Worm (Caenorhabditis elegans) whole organism, L1 larva: ENCODE measurements around the gene nhr-167.
"Not testable (repeated sequence)": the region's sequence is repeated elsewhere in the genome, so short reads cannot be mapped to it uniquely, and the experiment has no call there.

Experiments
- Y116A8C.19 ChIP-seq: sonication (generic microtip); optimal IDR thresholded peaks from 2 replicates; lab custom pipeline; 2016; ENCODE audit warnings: missing compliant biosample characterization, missing genetic modification characterization, borderline replicate concordance
- aha-1 ChIP-seq: fragments of 150-350 bp; optimal IDR thresholded peaks from 2 replicates; lab custom pipeline; 2014; ENCODE audit warnings: missing biosample characterization, missing genetic modification characterization
- aly-2 ChIP-seq: fragments of 150-350 bp; optimal IDR thresholded peaks from 2 replicates; lab custom pipeline; 2014; ENCODE audit warnings: missing biosample characterization, missing genetic modification characterization
- ceh-8 ChIP-seq: fragments of 200-800 bp; sonication (Bioruptor generic); optimal IDR thresholded peaks from 2 replicates; lab custom pipeline; 2018; ENCODE audit warnings: mild to moderate bottlenecking, missing genetic modification characterization, moderate library complexity, missing compliant biosample characterization
- dpl-1 ChIP-seq, 3 experiments: fragments of 150-350 bp in 2 of 3; sonication (generic microtip) in 1 of 3; optimal IDR thresholded peaks; 2 replicates each; lab custom pipeline; 2014 to 2017; ENCODE audit warnings: missing biosample characterization in 3 of 3, missing genetic modification characterization in 3 of 3, missing genetic modification reagents in 3 of 3
- dsc-1 ChIP-seq: sonication (generic microtip); optimal IDR thresholded peaks from 2 replicates; lab custom pipeline; 2016; ENCODE audit warnings: mild to moderate bottlenecking, missing genetic modification characterization, missing compliant biosample characterization
- efl-1 ChIP-seq, 4 experiments: fragments of 150-350 bp; optimal IDR thresholded peaks in 3 of 4; peaks in 1 of 4; 1 replicate in 1 of 4; 2 replicates in 3 of 4; lab custom pipeline; 2014; ENCODE audit warnings: missing biosample characterization in 2 of 4, missing genetic modification characterization in 2 of 4, missing genetic modification reagents in 2 of 4
- elt-2 ChIP-seq: sonication (generic microtip); optimal IDR thresholded peaks from 2 replicates; lab custom pipeline; 2016; ENCODE audit warnings: missing genetic modification characterization, mild to moderate bottlenecking, inconsistent platforms, missing compliant biosample characterization, missing genetic modification reagents
- fkh-4 ChIP-seq: sonication (generic microtip); optimal IDR thresholded peaks from 2 replicates; lab custom pipeline; 2016; ENCODE audit warnings: missing compliant biosample characterization, missing genetic modification characterization, borderline replicate concordance
- fkh-8 ChIP-seq: sonication (generic microtip); optimal IDR thresholded peaks from 2 replicates; lab custom pipeline; 2016; ENCODE audit warnings: mild to moderate bottlenecking, missing genetic modification characterization, missing compliant biosample characterization
- fos-1 ChIP-seq: fragments of 150-350 bp; optimal IDR thresholded peaks from 2 replicates; lab custom pipeline; 2014; ENCODE audit warnings: missing biosample characterization, missing genetic modification characterization
- hlh-17 ChIP-seq: fragments of 200-800 bp; sonication (Bioruptor generic); optimal IDR thresholded peaks from 2 replicates; lab custom pipeline; 2018; ENCODE audit warnings: missing genetic modification characterization, mild to moderate bottlenecking, missing compliant biosample characterization, moderate library complexity, borderline replicate concordance
- hpl-2 ChIP-seq: fragments of 150-350 bp; optimal IDR thresholded peaks from 2 replicates; lab custom pipeline; 2014; ENCODE audit warnings: missing biosample characterization, missing genetic modification reagents, missing genetic modification characterization
- irx-1 ChIP-seq: sonication (generic microtip); optimal IDR thresholded peaks from 2 replicates; lab custom pipeline; 2016; ENCODE audit warnings: missing genetic modification characterization, missing compliant biosample characterization
- lin-14 ChIP-seq: fragments of 200-800 bp; sonication (Bioruptor generic); optimal IDR thresholded peaks from 2 replicates; lab custom pipeline; 2018; ENCODE audit warnings: mild to moderate bottlenecking, missing genetic modification characterization, moderate library complexity, missing compliant biosample characterization
- lsy-2 ChIP-seq, 2 experiments: fragments of 150-350 bp; optimal IDR thresholded peaks; 2 replicates each; lab custom pipeline; 2014; ENCODE audit warnings: missing biosample characterization in 2 of 2, missing genetic modification characterization in 2 of 2
- mab-9 ChIP-seq: fragments of 200-800 bp; sonication (Bioruptor generic); IDR thresholded peaks from 2 replicates; pipeline ENCODE4 v1.3.6; 2022; ENCODE audit warnings: missing genetic modification reagents, missing genetic modification characterization, missing compliant biosample characterization
- mdl-1 ChIP-seq, 2 experiments: fragments of 150-350 bp; optimal IDR thresholded peaks; 2 replicates each; lab custom pipeline; 2014 to 2017; ENCODE audit warnings: missing biosample characterization in 2 of 2, missing genetic modification characterization in 2 of 2, inconsistent platforms in 1 of 2
- mef-2 ChIP-seq: fragments of 150-350 bp; optimal IDR thresholded peaks from 2 replicates; lab custom pipeline; 2014; ENCODE audit warnings: missing biosample characterization, missing genetic modification characterization
- nhr-11 ChIP-seq: fragments of 150-350 bp; optimal IDR thresholded peaks from 2 replicates; lab custom pipeline; 2014; ENCODE audit warnings: missing biosample characterization, missing genetic modification characterization
- nhr-12 ChIP-seq: sonication (generic microtip); optimal IDR thresholded peaks from 2 replicates; lab custom pipeline; 2017; ENCODE audit warnings: missing biosample characterization, missing genetic modification characterization
- nhr-19 ChIP-seq: fragments of 200-800 bp; sonication (Bioruptor generic); conservative IDR thresholded peaks from 2 replicates; pipeline ENCODE4 v1.3.6; 2022; ENCODE audit warnings: missing genetic modification characterization, missing compliant biosample characterization
- nhr-20 ChIP-seq: sonication (generic microtip); optimal IDR thresholded peaks from 2 replicates; lab custom pipeline; 2016; ENCODE audit warnings: mild to moderate bottlenecking, missing genetic modification characterization, missing compliant biosample characterization
- nhr-237 ChIP-seq: fragments of 150-350 bp; optimal IDR thresholded peaks from 2 replicates; lab custom pipeline; 2014; ENCODE audit warnings: missing biosample characterization, missing genetic modification characterization
- nhr-28 ChIP-seq: fragments of 150-350 bp; optimal IDR thresholded peaks from 2 replicates; lab custom pipeline; 2014; ENCODE audit warnings: missing biosample characterization, missing genetic modification characterization
- nhr-47 ChIP-seq: sonication (generic microtip); optimal IDR thresholded peaks from 2 replicates; lab custom pipeline; 2016; ENCODE audit warnings: mild to moderate bottlenecking, missing genetic modification characterization, moderate library complexity, missing compliant biosample characterization
- nhr-71 ChIP-seq: sonication (generic microtip); optimal IDR thresholded peaks from 2 replicates; lab custom pipeline; 2016; ENCODE audit warnings: mild to moderate bottlenecking, missing genetic modification characterization, moderate library complexity, missing compliant biosample characterization
- nhr-76 ChIP-seq: sonication (generic microtip); optimal IDR thresholded peaks from 2 replicates; lab custom pipeline; 2017; ENCODE audit warnings: missing biosample characterization, missing genetic modification characterization
- nhr-77 ChIP-seq: fragments of 150-350 bp; optimal IDR thresholded peaks from 2 replicates; lab custom pipeline; 2014; ENCODE audit warnings: missing biosample characterization, missing genetic modification characterization
- nhr-84 ChIP-seq: sonication (generic microtip); optimal IDR thresholded peaks from 2 replicates; lab custom pipeline; 2017; ENCODE audit warnings: missing biosample characterization, missing genetic modification characterization
- pag-3 ChIP-seq: sonication (generic microtip); optimal IDR thresholded peaks from 2 replicates; lab custom pipeline; 2017; ENCODE audit warnings: missing genetic modification characterization, mild to moderate bottlenecking, missing compliant biosample characterization, antibody characterized with exemption, borderline replicate concordance; ENCODE audit not compliant: insufficient read depth
- pqm-1 ChIP-seq: sonication (generic microtip); optimal IDR thresholded peaks from 3 replicates; lab custom pipeline; 2017; ENCODE audit warnings: missing biosample characterization, missing genetic modification characterization
- rnt-1 ChIP-seq: sonication (generic microtip); optimal IDR thresholded peaks from 2 replicates; lab custom pipeline; 2016; ENCODE audit warnings: mild to moderate bottlenecking, missing genetic modification characterization, moderate library complexity, missing compliant biosample characterization
- snpc-4 ChIP-seq: fragments of 150-350 bp; optimal IDR thresholded peaks from 2 replicates; lab custom pipeline; 2014; ENCODE audit warnings: missing biosample characterization, missing genetic modification characterization
- snu-23 ChIP-seq: sonication (generic microtip); optimal IDR thresholded peaks from 2 replicates; lab custom pipeline; 2016; ENCODE audit warnings: missing genetic modification characterization, missing compliant biosample characterization
- sptf-1 ChIP-seq: fragments of 150-350 bp; optimal IDR thresholded peaks from 2 replicates; lab custom pipeline; 2014; ENCODE audit warnings: missing biosample characterization, missing genetic modification characterization
- swsn-7 ChIP-seq: sonication (generic microtip); optimal IDR thresholded peaks from 2 replicates; lab custom pipeline; 2016; ENCODE audit warnings: missing genetic modification characterization, missing compliant biosample characterization
- tbx-2 ChIP-seq: sonication (generic microtip); optimal IDR thresholded peaks from 2 replicates; lab custom pipeline; 2016; ENCODE audit warnings: missing genetic modification characterization, missing compliant biosample characterization
- unc-86 ChIP-seq: sonication (generic microtip); optimal IDR thresholded peaks from 2 replicates; lab custom pipeline; 2016; ENCODE audit warnings: missing genetic modification characterization, missing compliant biosample characterization
- unc-98 ChIP-seq: fragments of 200-800 bp; sonication (Bioruptor generic); IDR thresholded peaks from 2 replicates; pipeline ENCODE4 v1.3.6; 2022; ENCODE audit warnings: missing genetic modification characterization, missing compliant biosample characterization
- zag-1 ChIP-seq: fragments of 150-350 bp; optimal IDR thresholded peaks from 2 replicates; lab custom pipeline; 2014; ENCODE audit warnings: missing biosample characterization, missing genetic modification characterization
- zip-4 ChIP-seq: fragments of 200-800 bp; sonication (Bioruptor generic); optimal IDR thresholded peaks from 2 replicates; lab custom pipeline; 2018; ENCODE audit warnings: mild to moderate bottlenecking, missing genetic modification characterization, moderate library complexity, missing compliant biosample characterization
- ztf-11 ChIP-seq, 2 experiments: sonication (generic microtip); optimal IDR thresholded peaks; 2 replicates each; lab custom pipeline; 2016 to 2017; ENCODE audit warnings: missing genetic modification characterization in 2 of 2, missing biosample characterization in 1 of 2, missing compliant biosample characterization in 1 of 2

nhr-167 gene

ce11 chrX:11961103-11961502 is 20.8 kb downstream of the nhr-167 start, which contains the start of gene C49F5.13:
C49F5.13 (plus strand) TSS chrX:11961403.
- TF ChIP-seq mef-2 (tag; lab: Kevin White, UChicago); nhr-76 (tag; lab: Kevin White, UChicago); zip-4 (GFP tag; lab: Kevin White, UChicago): not testable (repeated sequence)

- TF ChIP-seq elt-2 (tag; lab: Kevin White, UChicago), result peak; percentile 18
- TF ChIP-seq swsn-7 (tag; lab: Kevin White, UChicago), result no peak
Measured at ce11 chrX:11959838-11960237, 22.0 kb downstream of the nhr-167 start, which contains the start of gene C49F5.8. C49F5.8 (plus strand) TSS chrX:11960138.

ce11 chrX:11957246-11957645 is 24.6 kb downstream of the nhr-167 start, which contains the start of gene T08D10.5:
T08D10.5 (plus strand) TSS chrX:11957546.
- TF ChIP-seq Y116A8C.19 (tag; lab: Kevin White, UChicago), result no peak
- no peak for TF ChIP-seq nhr-20 (tag; lab: Kevin White, UChicago)
- TF ChIP-seq aly-2 (tag; lab: Kevin White, UChicago), result no peak
- TF ChIP-seq aha-1 (tag; lab: Kevin White, UChicago), result no peak
- TF ChIP-seq snpc-4 (tag; lab: Kevin White, UChicago), result no peak
- TF ChIP-seq hlh-17 (GFP tag; lab: Kevin White, UChicago), result no peak
- TF ChIP-seq mdl-1 (tag; optimal IDR thresholded peaks at IDR 0.05; lab: Kevin White, UChicago), result no peak
- TF ChIP-seq efl-1 (optimal IDR thresholded peaks at IDR 0.05; lab: Kevin White, UChicago), result no peak
- TF ChIP-seq efl-1 (GFP tag; optimal IDR thresholded peaks at IDR 0.05 in 1 of 2; lab: Kevin White, UChicago), result no peak
- TF ChIP-seq pag-3 (tag; lab: Kevin White, UChicago), result no peak
- no peak for TF ChIP-seq zag-1
- TF ChIP-seq ztf-11 (tag; optimal IDR thresholded peaks at IDR 0.05; lab: Kevin White, UChicago), result no peak
- TF ChIP-seq irx-1 (tag; lab: Kevin White, UChicago), result no peak
- no peak for TF ChIP-seq nhr-11 (tag; lab: Kevin White, UChicago)
- no peak for TF ChIP-seq lin-14 (GFP tag; lab: Kevin White, UChicago)
- TF ChIP-seq unc-86 (tag; lab: Kevin White, UChicago), result no peak
- TF ChIP-seq fkh-8, result no peak
- TF ChIP-seq ceh-8 (GFP tag; lab: Kevin White, UChicago), result no peak
- no peak for TF ChIP-seq snu-23 (GFP tag; lab: Kevin White, UChicago)
- TF ChIP-seq nhr-19 (GFP tag; lab: Robert Waterston, UW), result no peak

- TF ChIP-seq pqm-1 (tag; lab: Kevin White, UChicago) (no peak), nhr-28 (tag; lab: Kevin White, UChicago) (no peak), nhr-237 (tag; lab: Kevin White, UChicago) (no peak), fkh-4 (tag; lab: Kevin White, UChicago) (no peak), hlh-17 (GFP tag; lab: Kevin White, UChicago) (no peak), dsc-1 (tag; lab: Kevin White, UChicago) (no peak), ceh-8 (GFP tag; lab: Kevin White, UChicago) (no peak), dpl-1 (GFP tag; optimal IDR thresholded peaks at IDR 0.05; lab: Kevin White, UChicago) (no peak), nhr-47 (tag; lab: Kevin White, UChicago) (no peak), efl-1 (optimal IDR thresholded peaks at IDR 0.05; lab: Kevin White, UChicago) (no peak), efl-1 (GFP tag; optimal IDR thresholded peaks at IDR 0.05 in 1 of 2; lab: Kevin White, UChicago) (no peak)
Measured at ce11 chrX:11955125-11955524, 26.8 kb downstream of the nhr-167 start, which contains the start of gene T08D10.3. T08D10.3 (plus strand) TSS chrX:11955425.

- no peak for TF ChIP-seq tbx-2 (tag; lab: Kevin White, UChicago)
- TF ChIP-seq hpl-2 (GFP tag; lab: Kevin White, UChicago), result no peak
- TF ChIP-seq mef-2 (tag; lab: Kevin White, UChicago), result no peak
- TF ChIP-seq nhr-71 (tag; lab: Kevin White, UChicago), result no peak
- TF ChIP-seq lin-14 (GFP tag; lab: Kevin White, UChicago), result no peak
- no peak for TF ChIP-seq nhr-12 (tag; lab: Kevin White, UChicago)
- TF ChIP-seq ceh-8 (GFP tag; lab: Kevin White, UChicago), result no peak
- no peak for TF ChIP-seq lsy-2 (tag; optimal IDR thresholded peaks at IDR 0.05; lab: Kevin White, UChicago)
- no peak for TF ChIP-seq sptf-1
- no peak for TF ChIP-seq nhr-84 (tag; lab: Kevin White, UChicago)
- TF ChIP-seq rnt-1 (tag; lab: Kevin White, UChicago), result no peak
- no peak for TF ChIP-seq fos-1 (tag; lab: Kevin White, UChicago)
- TF ChIP-seq nhr-77 (tag; lab: Kevin White, UChicago), result no peak
- TF ChIP-seq nhr-76 (tag; lab: Kevin White, UChicago), result no peak
- TF ChIP-seq unc-98 (GFP tag; lab: Robert Waterston, UW), result no peak
- TF ChIP-seq pag-3 (tag; lab: Kevin White, UChicago), result no peak
- TF ChIP-seq mab-9, result no peak
- TF ChIP-seq, all 84 proteins: peak for 0
Measured at ce11 chrX:11953229-11953628, 28.7 kb downstream of the nhr-167 start, which contains the start of gene T08D10.4. T08D10.4 (minus strand) TSS chrX:11953329.
